Fruit fly (Drosophila melanogaster): ENCODE measurements around the gene eys.

Gene eys

dm6 chr2L:2373818-2374746, 62.6 kb downstream of the eys start, which contains the start of the genes CG3609 and CG15390:
Gene CG3609 (minus strand): TSS chr2L:2374627.
Gene CG15390 (plus strand): TSS chr2L:2374713.
- TF ChIP-seq h (optimal IDR thresholded peaks at IDR 0.05) (no peak), psq (optimal IDR thresholded peaks at IDR 0.05) (no peak), ttk (optimal IDR thresholded peaks at IDR 0.05) (no peak), Myc (optimal IDR thresholded peaks at IDR 0.05) (no peak), Sin3A (optimal IDR thresholded peaks at IDR 0.05) (no peak), insv (optimal IDR thresholded peaks at IDR 0.05) (no peak)

DNA sequence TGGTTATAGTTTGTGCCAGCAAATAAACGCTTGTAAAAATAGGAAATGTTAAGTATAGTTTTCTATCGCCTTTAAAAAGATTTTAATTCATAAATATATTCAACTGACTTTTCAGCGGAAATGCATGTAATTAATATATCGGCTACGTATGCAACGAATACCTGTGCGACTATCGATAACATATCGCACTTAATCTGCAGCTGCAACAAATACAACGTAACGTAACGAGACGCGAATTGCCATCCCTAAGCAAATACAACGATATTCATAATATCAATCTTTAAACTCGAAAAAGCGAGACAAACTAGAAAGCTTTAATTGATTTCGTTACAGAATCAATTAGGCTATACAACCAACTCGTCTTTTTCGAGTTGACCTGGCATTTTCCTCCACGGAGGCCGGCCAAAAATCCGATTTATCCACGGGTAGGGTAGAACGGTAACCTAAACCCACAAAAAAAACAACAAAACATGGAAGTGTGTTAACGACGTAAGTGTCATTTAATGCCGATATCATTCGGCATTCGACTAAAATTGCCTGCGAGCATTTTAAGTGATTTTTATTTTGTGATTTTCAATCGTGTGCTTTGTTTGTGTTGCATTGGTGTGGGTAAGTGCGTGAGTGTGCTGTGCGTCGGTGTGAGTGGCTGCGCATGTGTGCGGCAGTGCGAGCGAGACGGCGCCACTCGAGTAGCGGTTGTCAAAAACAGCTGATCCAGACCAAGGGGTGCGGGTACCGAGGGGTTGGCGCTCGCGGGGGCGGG, 64.4 kb downstream of the eys start, which contains the start of gene Atxn7:
Gene Atxn7, plus strand, starts transcription at position 187 of the 763 bp plus-strand sequence.
- TF ChIP-seq psq (optimal IDR thresholded peaks at IDR 0.05) (no peak), ttk (optimal IDR thresholded peaks at IDR 0.05) (no peak), Myc (optimal IDR thresholded peaks at IDR 0.05) (no peak), h (optimal IDR thresholded peaks at IDR 0.05) (no peak), Sin3A (optimal IDR thresholded peaks at IDR 0.05) (no peak), insv (optimal IDR thresholded peaks at IDR 0.05) (no peak)

DNA sequence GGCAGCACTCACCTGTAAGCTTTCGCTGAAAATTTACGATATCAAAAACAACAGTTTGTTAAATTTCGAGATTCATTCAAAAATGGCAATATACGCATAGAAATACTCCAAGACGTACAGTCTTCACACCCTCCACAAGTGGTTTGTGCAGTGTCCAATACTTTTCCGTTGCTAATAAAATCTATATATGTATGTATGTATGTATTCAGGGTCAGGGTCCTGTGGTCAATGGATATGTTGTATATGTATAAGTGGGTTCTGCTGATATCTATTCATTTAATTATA, 64.9 kb downstream of the eys start:
- no peak for TF ChIP-seq ttk (optimal IDR thresholded peaks at IDR 0.05)
- no peak for TF ChIP-seq insv (optimal IDR thresholded peaks at IDR 0.05)
- no peak for TF ChIP-seq h (optimal IDR thresholded peaks at IDR 0.05)
- TF ChIP-seq Sin3A (optimal IDR thresholded peaks at IDR 0.05) = no peak
- no peak for TF ChIP-seq psq (optimal IDR thresholded peaks at IDR 0.05)
- TF ChIP-seq Myc (optimal IDR thresholded peaks at IDR 0.05) = no peak

DNA sequence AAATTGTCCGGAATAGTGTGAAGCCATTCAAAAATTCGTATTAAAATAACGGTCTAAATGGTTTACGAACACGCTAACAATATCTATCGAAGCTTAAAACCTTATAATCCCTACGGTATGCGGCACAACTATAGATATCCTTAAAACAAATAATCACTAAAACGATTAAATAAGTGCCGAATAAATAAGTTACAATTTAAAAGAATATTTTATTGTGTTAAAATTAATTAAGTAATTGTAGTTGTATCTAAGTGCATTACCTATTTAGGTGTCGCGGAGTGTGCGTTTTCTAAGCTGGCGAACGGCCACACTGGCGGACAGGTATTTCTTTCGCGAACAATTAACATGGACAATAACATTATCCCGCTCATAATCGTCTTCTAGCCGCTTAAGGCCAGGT, 69.3 kb downstream of the eys start, which contains the start of gene Eogt:
Gene Eogt, plus strand, starts transcription at position 293 of the 400 bp plus-strand sequence.
- no peak for TF ChIP-seq Myc (optimal IDR thresholded peaks at IDR 0.05)
- no peak for TF ChIP-seq psq (optimal IDR thresholded peaks at IDR 0.05)
- TF ChIP-seq Sin3A (optimal IDR thresholded peaks at IDR 0.05) = no peak
- no peak for TF ChIP-seq insv (optimal IDR thresholded peaks at IDR 0.05)
- TF ChIP-seq h (optimal IDR thresholded peaks at IDR 0.05) = no peak
- TF ChIP-seq ttk (optimal IDR thresholded peaks at IDR 0.05) = no peak

DNA sequence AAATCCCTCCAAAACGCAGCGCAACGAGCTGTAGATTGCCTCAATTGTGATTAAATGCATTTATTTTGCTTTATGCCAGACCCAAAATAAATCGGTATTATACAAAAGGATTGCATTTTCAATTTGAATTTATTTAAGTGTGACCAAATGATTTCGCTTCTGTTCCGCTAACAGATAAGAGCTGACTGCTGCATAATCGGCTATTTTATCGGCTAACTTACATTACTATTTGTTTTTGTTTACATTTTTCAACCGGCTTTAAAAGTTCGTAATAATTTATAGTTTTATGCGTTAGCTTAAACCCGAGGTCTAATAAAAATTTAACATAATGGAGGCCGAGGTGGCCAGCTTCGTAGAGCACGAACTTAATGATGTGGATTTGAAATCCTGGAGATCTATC, 71.5 kb downstream of the eys start, which contains the start of gene PIG-Wa:
Gene PIG-Wa, plus strand, starts transcription at position 232 of the 400 bp plus-strand sequence.
- TF ChIP-seq Sin3A (optimal IDR thresholded peaks at IDR 0.05) = no peak
- no peak for TF ChIP-seq insv (optimal IDR thresholded peaks at IDR 0.05)
- TF ChIP-seq ttk (optimal IDR thresholded peaks at IDR 0.05) = no peak

- no peak for TF ChIP-seq Sin3A (optimal IDR thresholded peaks at IDR 0.05)
Measured at dm6 chr2L:2385692-2386091, 74.2 kb downstream of the eys start, which contains the start of gene CG3557. Gene CG3557 (minus strand): TSS chr2L:2385792.

dm6 chr2L:2390589-2390988, 79.1 kb downstream of the eys start, which contains the start of gene CG43750:
Gene CG43750 (minus strand): TSS chr2L:2390689.
- no peak for TF ChIP-seq Myc (optimal IDR thresholded peaks at IDR 0.05)
- TF ChIP-seq psq (optimal IDR thresholded peaks at IDR 0.05) = no peak
- no peak for TF ChIP-seq insv (optimal IDR thresholded peaks at IDR 0.05)
- TF ChIP-seq ttk (optimal IDR thresholded peaks at IDR 0.05) = no peak
- no peak for TF ChIP-seq Sin3A (optimal IDR thresholded peaks at IDR 0.05)
- no peak for TF ChIP-seq h (optimal IDR thresholded peaks at IDR 0.05)

dm6 chr2L:2391321-2391720, 79.8 kb downstream of the eys start, which contains the start of gene CG46448:
Gene CG46448 (plus strand): TSS chr2L:2391660.
- TF ChIP-seq h (optimal IDR thresholded peaks at IDR 0.05) = no peak
- TF ChIP-seq insv (optimal IDR thresholded peaks at IDR 0.05) = no peak
- no peak for TF ChIP-seq psq (optimal IDR thresholded peaks at IDR 0.05)
- TF ChIP-seq Myc (optimal IDR thresholded peaks at IDR 0.05) = no peak
- no peak for TF ChIP-seq ttk (optimal IDR thresholded peaks at IDR 0.05)
- no peak for TF ChIP-seq Sin3A (optimal IDR thresholded peaks at IDR 0.05)

DNA sequence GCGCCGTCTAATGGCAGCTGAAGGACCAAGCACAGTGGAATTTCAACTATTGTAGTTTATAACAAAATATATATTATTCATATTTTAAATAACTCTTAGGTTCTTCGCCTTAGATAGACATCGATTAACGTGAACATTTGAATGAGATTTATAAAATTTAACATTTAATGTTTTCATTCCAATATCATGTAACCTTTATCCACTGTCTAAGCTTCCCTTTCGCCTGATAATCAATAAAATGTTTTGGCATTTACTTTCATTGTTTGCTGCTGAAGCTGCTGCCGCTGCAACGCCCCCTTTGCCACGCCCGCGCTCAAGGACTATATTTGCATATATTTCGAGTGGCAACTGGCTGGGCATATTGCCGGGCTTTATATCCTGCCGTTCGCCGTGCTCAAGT, 83.4 kb downstream of the eys start:
- no peak for TF ChIP-seq h (optimal IDR thresholded peaks at IDR 0.05)

dm6 chr2L:2397080-2397479, 85.6 kb downstream of the eys start:
- TF ChIP-seq ttk (optimal IDR thresholded peaks at IDR 0.05) (no peak), insv (optimal IDR thresholded peaks at IDR 0.05) (no peak), Sin3A (optimal IDR thresholded peaks at IDR 0.05) (no peak), Myc (optimal IDR thresholded peaks at IDR 0.05) (no peak), h (optimal IDR thresholded peaks at IDR 0.05) (no peak), psq (optimal IDR thresholded peaks at IDR 0.05) (no peak)

DNA sequence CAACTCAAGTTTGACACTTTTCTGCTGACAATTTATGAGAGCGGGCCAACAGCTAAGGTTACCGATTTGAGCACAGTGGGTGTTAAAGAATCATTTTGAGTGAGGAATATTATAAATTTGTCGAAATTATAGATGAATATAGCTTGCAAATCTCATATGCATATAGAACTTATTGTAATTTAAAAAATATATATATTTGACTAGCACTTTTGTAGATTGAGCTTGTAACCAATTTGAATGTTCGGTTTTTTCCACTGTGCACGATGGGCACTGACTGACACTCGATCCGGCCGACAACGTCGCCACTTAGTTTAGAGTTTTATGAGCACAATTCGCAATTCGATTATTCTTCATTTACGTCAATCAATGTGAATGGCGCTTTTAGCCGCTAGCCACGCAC, 87.0 kb downstream of the eys start:
- TF ChIP-seq insv (optimal IDR thresholded peaks at IDR 0.05) (no peak), Sin3A (optimal IDR thresholded peaks at IDR 0.05) (no peak), Myc (optimal IDR thresholded peaks at IDR 0.05) (no peak), ttk (optimal IDR thresholded peaks at IDR 0.05) (no peak), h (optimal IDR thresholded peaks at IDR 0.05) (no peak), psq (optimal IDR thresholded peaks at IDR 0.05) (no peak)

DNA sequence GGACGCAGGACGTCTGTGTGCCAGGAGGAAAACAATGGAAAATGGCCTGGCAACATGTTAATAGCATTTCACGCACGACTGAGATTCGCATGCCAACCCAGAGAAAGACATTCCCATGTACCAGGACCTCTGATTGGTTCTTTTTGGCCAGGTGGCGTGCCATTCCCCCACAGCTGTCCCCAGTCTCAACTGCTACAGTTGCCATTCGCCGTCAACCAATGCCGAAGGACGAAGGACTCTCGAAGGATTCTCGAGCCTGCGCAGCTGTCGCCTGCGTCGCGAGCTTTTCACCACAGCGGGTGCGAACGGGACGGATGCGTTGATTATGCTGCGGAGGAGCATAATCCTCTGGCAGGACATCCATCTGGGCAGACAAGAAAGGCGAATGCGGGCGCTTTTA, 88.4 kb downstream of the eys start, which contains the start of gene VGlut:
Gene VGlut, plus strand, starts transcription at position 399 of the 400 bp plus-strand sequence.
- TF ChIP-seq insv (optimal IDR thresholded peaks at IDR 0.05) (no peak), Sin3A (optimal IDR thresholded peaks at IDR 0.05) (no peak), ttk (optimal IDR thresholded peaks at IDR 0.05) (no peak), psq (optimal IDR thresholded peaks at IDR 0.05) (no peak), h (optimal IDR thresholded peaks at IDR 0.05) (no peak), Myc (optimal IDR thresholded peaks at IDR 0.05) (no peak)
